Worm (Caenorhabditis elegans): ENCODE measurements around the gene EGAP5.1.

The EGAP5.1 gene

DNA sequence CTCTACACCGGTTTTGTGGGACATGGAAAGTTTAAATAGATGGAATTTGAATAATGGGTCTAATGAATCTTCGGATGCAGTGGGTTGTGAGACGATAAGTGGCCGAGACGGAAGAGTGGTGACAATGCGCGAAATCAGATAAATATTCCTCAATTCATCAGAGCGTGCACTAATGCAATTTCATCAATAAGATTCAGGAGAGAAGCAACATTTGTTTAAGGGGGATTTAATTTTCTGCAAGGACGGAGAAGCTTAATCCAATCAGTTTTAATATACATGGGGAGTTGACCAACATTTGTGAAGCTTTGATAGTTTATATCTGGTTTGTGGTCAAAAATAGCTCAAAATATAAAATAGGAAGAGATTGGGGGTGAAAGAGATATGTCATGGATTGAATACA lies 33.4 kb upstream of the EGAP5.1 start:
- TF ChIP-seq unc-62 (GFP tag; optimal IDR thresholded peaks at IDR 0.05) (peak; percentile 33), ces-1 (GFP tag; optimal IDR thresholded peaks at IDR 0.05) (peak; percentile 100), nhr-12 (tag; optimal IDR thresholded peaks at IDR 0.05) (no peak), nhr-237 (tag; optimal IDR thresholded peaks at IDR 0.05) (no peak)

DNA sequence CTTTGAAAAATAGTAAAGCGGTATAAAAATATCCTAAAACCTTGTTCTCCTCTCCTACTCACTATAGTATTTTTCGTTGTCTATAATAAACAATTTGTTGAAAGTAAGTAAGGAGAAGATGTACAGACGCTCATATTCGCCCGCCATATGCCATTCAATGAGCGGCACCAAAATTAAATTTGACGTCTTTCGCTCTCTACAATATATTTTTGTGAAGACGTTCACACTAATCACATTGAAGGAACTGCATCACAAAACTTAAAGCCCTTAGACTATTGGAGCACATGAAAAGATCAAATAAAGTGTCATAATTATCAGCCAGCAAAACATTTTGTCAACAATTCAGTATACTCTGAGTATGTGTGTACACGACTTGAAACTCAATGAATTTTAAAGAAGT lies 31.1 kb upstream of the EGAP5.1 start:
- TF ChIP-seq ces-1 (GFP tag; optimal IDR thresholded peaks at IDR 0.05) = peak; percentile 91
- TF ChIP-seq lin-13 (tag; optimal IDR thresholded peaks at IDR 0.05) = no peak

DNA sequence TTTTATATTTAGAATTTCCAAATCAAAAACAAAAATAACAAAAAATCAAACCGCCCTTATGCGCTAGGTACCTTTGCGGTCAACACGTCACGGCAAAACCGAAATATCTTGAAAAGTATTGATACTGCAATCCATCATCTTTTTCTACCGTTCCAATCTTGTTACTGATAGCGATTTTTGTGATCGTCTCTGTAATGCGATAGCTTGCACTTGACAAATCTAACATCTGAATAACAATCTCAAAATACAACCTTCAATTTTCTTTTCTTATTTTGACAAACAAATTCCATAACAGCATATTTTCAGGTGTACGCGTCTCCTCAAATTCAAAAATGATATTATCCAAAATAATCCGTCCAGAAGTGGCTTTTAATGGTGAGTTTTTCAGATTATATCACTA lies 28.9 kb upstream of the EGAP5.1 start, which contains the start of gene tbc-7:
TSS of gene tbc-7 (plus strand) at position 301 of the 400 bp plus-strand sequence.
- TF ChIP-seq tbx-8 (GFP tag; optimal IDR thresholded peaks at IDR 0.05) (no peak), drap-1 (GFP tag; optimal IDR thresholded peaks at IDR 0.05) (no peak), zip-8 (tag; optimal IDR thresholded peaks at IDR 0.05) (no peak), cnd-1 (tag; optimal IDR thresholded peaks at IDR 0.05) (no peak), mep-1 (tag; optimal IDR thresholded peaks at IDR 0.05) (no peak), ces-1 (GFP tag; optimal IDR thresholded peaks at IDR 0.05) (no peak), lin-13 (tag; optimal IDR thresholded peaks at IDR 0.05) (no peak), mls-2 (tag; optimal IDR thresholded peaks at IDR 0.05) (no peak), ceh-83 (GFP tag; optimal IDR thresholded peaks at IDR 0.05) (no peak)

DNA sequence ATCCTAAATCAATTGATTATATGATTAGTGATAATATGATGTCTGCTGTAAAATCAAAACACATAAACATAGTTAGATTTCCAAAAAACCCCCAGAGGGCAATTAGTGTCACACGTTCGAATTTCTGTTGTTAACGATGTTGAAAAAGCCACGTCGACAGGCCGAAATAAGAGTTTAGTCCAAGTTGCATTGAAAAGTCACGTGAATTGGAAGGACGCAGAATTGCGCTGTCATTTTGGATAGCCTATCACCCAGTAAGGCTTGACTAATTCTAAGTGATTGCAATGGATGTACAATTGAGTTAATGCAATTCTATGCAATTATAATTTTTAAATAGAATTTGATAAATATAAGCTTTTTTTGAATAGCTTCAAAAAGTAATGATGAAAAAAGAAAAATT lies 27.3 kb upstream of the EGAP5.1 start:
- TF ChIP-seq ceh-83 (GFP tag; optimal IDR thresholded peaks at IDR 0.05) (no peak), sem-2 (GFP tag; optimal IDR thresholded peaks at IDR 0.05) (no peak), unc-39 (tag; optimal IDR thresholded peaks at IDR 0.05) (no peak), drap-1 (GFP tag; optimal IDR thresholded peaks at IDR 0.05) (no peak), lin-32 (GFP tag; optimal IDR thresholded peaks at IDR 0.05) (no peak), nhr-28 (tag; optimal IDR thresholded peaks at IDR 0.05) (no peak), nhr-2 (tag; optimal IDR thresholded peaks at IDR 0.05) (no peak), hlh-1 (tag; optimal IDR thresholded peaks at IDR 0.05) (no peak), pha-4 (tag; optimal IDR thresholded peaks at IDR 0.05) (no peak), mab-5 (tag; optimal IDR thresholded peaks at IDR 0.05) (no peak), zip-8 (tag; optimal IDR thresholded peaks at IDR 0.05) (no peak), ces-1 (GFP tag; optimal IDR thresholded peaks at IDR 0.05) (no peak), nhr-12 (tag; optimal IDR thresholded peaks at IDR 0.05) (no peak), snpc-4 (tag; optimal IDR thresholded peaks at IDR 0.05) (no peak), ceh-43 (GFP tag; optimal IDR thresholded peaks at IDR 0.05) (no peak), mep-1 (tag; optimal IDR thresholded peaks at IDR 0.05) (no peak), bed-3 (GFP tag; optimal IDR thresholded peaks at IDR 0.05) (no peak), ham-2 (GFP tag; optimal IDR thresholded peaks at IDR 0.05) (no peak)

DNA sequence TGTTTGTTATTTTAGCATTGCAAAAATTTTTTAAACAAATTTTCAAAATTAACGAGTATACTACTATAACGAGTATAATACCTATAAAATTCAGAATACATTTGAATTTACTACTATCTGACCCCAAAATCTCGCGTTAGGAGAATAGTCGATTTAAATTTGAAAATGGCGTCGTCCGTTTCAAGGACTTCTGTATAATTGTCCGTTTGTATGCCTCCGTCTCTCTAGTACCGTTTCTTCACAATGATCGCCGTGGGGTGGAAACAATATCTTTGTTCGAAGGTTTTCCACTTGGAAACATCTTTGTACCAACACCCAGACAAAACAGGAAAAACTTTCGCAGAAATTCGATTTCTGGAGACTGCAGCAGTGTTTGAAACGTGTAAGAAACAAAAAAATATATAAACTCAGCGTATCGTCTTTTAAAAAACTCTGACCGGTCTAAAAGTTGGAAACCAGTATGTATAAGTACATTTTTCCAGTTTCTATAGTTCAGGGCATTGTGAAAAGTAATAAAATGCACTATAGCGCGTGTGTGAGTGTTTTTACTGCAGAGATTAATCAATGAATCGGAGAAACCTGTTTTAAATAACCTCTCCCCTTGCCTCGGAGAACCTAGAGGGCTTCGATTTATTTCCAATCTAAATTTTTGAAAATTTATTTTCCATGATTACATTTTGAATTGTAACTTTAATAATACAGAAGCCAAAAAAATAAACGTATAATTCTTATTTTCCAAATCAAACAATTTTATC lies 25.0 kb upstream of the EGAP5.1 start:
- TF ChIP-seq M03D4.4 (tag; optimal IDR thresholded peaks at IDR 0.05) = no peak
- no peak for TF ChIP-seq ham-2 (GFP tag; optimal IDR thresholded peaks at IDR 0.05)
- no peak for TF ChIP-seq lin-32 (GFP tag; optimal IDR thresholded peaks at IDR 0.05)
- no peak for TF ChIP-seq unc-120 (tag; optimal IDR thresholded peaks at IDR 0.05; ENCODE audit: poor library complexity, severe bottlenecking)
- TF ChIP-seq nhr-28 (tag; optimal IDR thresholded peaks at IDR 0.05) = no peak
- no peak for TF ChIP-seq flh-1 (GFP tag; optimal IDR thresholded peaks at IDR 0.05)
- no peak for TF ChIP-seq mep-1 (tag; optimal IDR thresholded peaks at IDR 0.05)

DNA sequence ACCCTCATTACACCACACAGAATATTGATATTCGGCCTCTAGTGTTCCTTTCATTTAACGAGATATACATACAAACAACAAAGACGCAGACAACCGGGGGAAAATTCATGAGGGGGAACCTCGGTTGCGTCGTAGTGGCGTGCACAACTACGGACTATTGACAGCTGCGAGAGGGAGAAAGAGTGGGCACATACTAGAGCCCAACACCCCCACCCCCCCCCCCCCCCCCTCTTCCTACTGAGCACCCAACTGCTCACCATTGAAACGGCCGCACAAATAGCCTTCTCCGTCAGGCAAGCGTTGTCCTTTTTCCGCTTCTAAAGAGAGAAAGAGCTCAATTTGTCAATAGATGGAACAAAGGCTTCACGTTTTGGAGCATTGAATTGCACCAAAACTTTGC lies 22.7 kb upstream of the EGAP5.1 start:
- TF ChIP-seq nhr-237 (tag; optimal IDR thresholded peaks at IDR 0.05) = no peak
- no peak for TF ChIP-seq snpc-4 (tag; optimal IDR thresholded peaks at IDR 0.05)
- no peak for TF ChIP-seq elt-3 (tag; optimal IDR thresholded peaks at IDR 0.05)
- TF ChIP-seq ztf-11 (tag; optimal IDR thresholded peaks at IDR 0.05) = no peak
- peak; percentile 42 for TF ChIP-seq ham-2 (GFP tag; optimal IDR thresholded peaks at IDR 0.05)
- peak; percentile 69 for TF ChIP-seq sptf-1 (tag; optimal IDR thresholded peaks at IDR 0.05)
- peak; percentile 73 for TF ChIP-seq ces-1 (GFP tag; optimal IDR thresholded peaks at IDR 0.05)
- TF ChIP-seq hlh-1 (tag; optimal IDR thresholded peaks at IDR 0.05) = peak; percentile 34
- TF ChIP-seq unc-120 (tag; optimal IDR thresholded peaks at IDR 0.05; ENCODE audit: poor library complexity, severe bottlenecking) = peak; percentile 61
- peak; percentile 82 for TF ChIP-seq mls-2 (tag; optimal IDR thresholded peaks at IDR 0.05)
- no peak for TF ChIP-seq elt-1 (tag; optimal IDR thresholded peaks at IDR 0.05; ENCODE audit: borderline replicate concordance, insufficient read depth)
- peak; percentile 72 for TF ChIP-seq M03D4.4 (tag; optimal IDR thresholded peaks at IDR 0.05)
- TF ChIP-seq bed-3 (GFP tag; optimal IDR thresholded peaks at IDR 0.05) = peak; percentile 11
- TF ChIP-seq lin-32 (GFP tag; optimal IDR thresholded peaks at IDR 0.05) = peak; percentile 43
- peak; percentile 75 for TF ChIP-seq cnd-1 (tag; optimal IDR thresholded peaks at IDR 0.05)
- TF ChIP-seq pha-4 (tag; optimal IDR thresholded peaks at IDR 0.05) = peak; percentile 32
- peak; percentile 73 for TF ChIP-seq drap-1 (GFP tag; optimal IDR thresholded peaks at IDR 0.05)

Measured in whole organism, mixed stage, embryonic.